Worm (Caenorhabditis elegans) whole organism, midembryonic: ENCODE results near the gene K09F6.3.

Experiments
- T22C8.4 ChIP-seq: fragments of 200-800 bp; sonication (Bioruptor generic); IDR thresholded peaks from 2 replicates; pipeline ENCODE4 v1.3.6; 2022; ENCODE audit warnings: missing genetic modification characterization, missing compliant biosample characterization
- cog-1 ChIP-seq: sonication (generic microtip); optimal IDR thresholded peaks from 2 replicates; lab custom pipeline; 2016; ENCODE audit warnings: missing genetic modification characterization, missing compliant biosample characterization
- flt-1 ChIP-seq: fragments of 200-800 bp; sonication (Bioruptor generic); IDR thresholded peaks from 2 replicates; pipeline ENCODE4 v1.3.6; 2022; ENCODE audit warnings: missing genetic modification characterization, missing compliant biosample characterization
- klf-2 ChIP-seq: fragments of 200-800 bp; sonication (Bioruptor generic); conservative IDR thresholded peaks from 2 replicates; pipeline ENCODE4 v1.3.6; 2022; ENCODE audit warnings: missing genetic modification reagents, missing genetic modification characterization, missing compliant biosample characterization
- med-1 ChIP-seq: sonication (generic microtip); optimal IDR thresholded peaks from 2 replicates; lab custom pipeline; 2017; ENCODE audit warnings: missing genetic modification characterization, mild to moderate bottlenecking, missing compliant biosample characterization, antibody characterized with exemption, missing genetic modification reagents; ENCODE audit not compliant: insufficient read depth
- ref-1 ChIP-seq: fragments of 200-800 bp; sonication (Bioruptor generic); conservative IDR thresholded peaks from 2 replicates; pipeline ENCODE4 v1.3.6; 2022; ENCODE audit warnings: missing genetic modification reagents, missing genetic modification characterization, missing compliant biosample characterization
- tab-1 ChIP-seq: fragments of 200-800 bp; sonication (Bioruptor generic); IDR thresholded peaks from 2 replicates; pipeline ENCODE4 v1.3.6; 2022; ENCODE audit warnings: missing genetic modification characterization, missing compliant biosample characterization
- ztf-23 ChIP-seq: fragments of 200-800 bp; sonication (Bioruptor generic); IDR thresholded peaks from 2 replicates; pipeline ENCODE4 v1.3.6; 2022; ENCODE audit warnings: missing genetic modification reagents, missing genetic modification characterization, missing compliant biosample characterization
- ztf-29 ChIP-seq: fragments of 200-800 bp; sonication (Bioruptor generic); IDR thresholded peaks from 2 replicates; pipeline ENCODE4 v1.3.6; 2022; ENCODE audit warnings: missing genetic modification reagents, missing genetic modification characterization, missing compliant biosample characterization

Gene K09F6.3

ce11 chrII:2305507-2305906 lies 50.5 kb downstream of the K09F6.3 start:
- TF ChIP-seq med-1 (GFP tag; lab: Kevin White, UChicago) = no peak
- no peak for TF ChIP-seq T22C8.4 (GFP tag; lab: Robert Waterston, UW)
- no peak for TF ChIP-seq ztf-23

DNA sequence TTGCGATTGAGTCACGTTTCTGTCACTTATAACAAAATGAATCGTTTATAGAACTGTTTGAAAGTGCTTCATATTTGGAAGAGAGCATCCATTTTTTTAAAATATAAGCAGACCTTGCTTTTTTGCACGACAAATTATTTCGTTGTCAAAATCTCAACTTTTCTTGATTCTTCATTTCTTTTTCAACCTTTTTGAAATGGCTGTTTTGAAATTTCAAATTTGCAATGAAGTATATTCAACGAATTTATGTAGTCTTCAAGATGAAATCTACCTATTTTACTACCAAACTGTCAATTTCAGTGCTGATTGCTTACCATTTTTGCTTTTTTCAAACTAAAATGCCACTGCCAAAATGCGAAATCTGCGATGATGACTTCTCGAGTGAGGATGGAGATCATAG lies 51.8 kb downstream of the K09F6.3 start, which contains the start of gene B0281.3:
TSS of gene B0281.3 (plus strand) at position 301 of the 400 bp plus-strand sequence.
- TF ChIP-seq cog-1 (tag; lab: Kevin White, UChicago) = no peak
- TF ChIP-seq med-1 (GFP tag; lab: Kevin White, UChicago) = no peak
- TF ChIP-seq ztf-29 (GFP tag; lab: Robert Waterston, UW) = no peak
- no peak for TF ChIP-seq flt-1 (GFP tag; lab: Robert Waterston, UW)
- TF ChIP-seq tab-1 (GFP tag; lab: Robert Waterston, UW) = no peak
- TF ChIP-seq ref-1 (GFP tag; lab: Robert Waterston, UW) = no peak
- TF ChIP-seq T22C8.4 (GFP tag; lab: Robert Waterston, UW) = no peak
- TF ChIP-seq ztf-23 = no peak
- TF ChIP-seq klf-2 (GFP tag; lab: Robert Waterston, UW) = no peak
